Fruit fly (Drosophila melanogaster) whole organism, embryonic: ENCODE data around the gene witty.
A peak's percentile ranks its signal among the peaks of the same experiment; 100 is the strongest.

Experiments
- ATbp ChIP-seq: fragments of 200-800 bp; sonication (Bioruptor generic); optimal IDR thresholded peaks from 2 replicates; lab custom pipeline; 2017; ENCODE audit warnings: missing biosample characterization, mild to moderate bottlenecking, missing genetic modification characterization, missing genetic modification reagents
- Bgb ChIP-seq: fragments of 200-800 bp; sonication (Bioruptor generic); IDR thresholded peaks from 2 replicates; pipeline ENCODE4 v1.3.6; 2022; ENCODE audit warnings: missing biosample characterization, missing genetic modification characterization; ENCODE audit not compliant: partially characterized antibody
- CG11247 ChIP-seq: fragments of 200-800 bp; sonication (Bioruptor generic); IDR thresholded peaks from 2 replicates; pipeline ENCODE4 v1.3.6; 2022; ENCODE audit warnings: missing biosample characterization, missing genetic modification characterization
- CG11504 ChIP-seq: fragments of 200-800 bp; sonication (Bioruptor generic); optimal IDR thresholded peaks from 3 replicates; lab custom pipeline; 2019; ENCODE audit warnings: missing biosample characterization, mild to moderate bottlenecking, missing genetic modification characterization, moderate library complexity
- CG12155 ChIP-seq: fragments of 200-800 bp; sonication (Bioruptor generic); optimal IDR thresholded peaks from 3 replicates; lab custom pipeline; 2016; ENCODE audit warnings: missing biosample characterization, missing genetic modification characterization
- CG13424 ChIP-seq: fragments of 200-800 bp; sonication (Bioruptor generic); optimal IDR thresholded peaks from 2 replicates; lab custom pipeline; 2019; ENCODE audit warnings: missing biosample characterization, mild to moderate bottlenecking, missing genetic modification characterization, moderate library complexity
- CG18262 ChIP-seq: fragments of 200-800 bp; optimal IDR thresholded peaks from 3 replicates; lab custom pipeline; 2019; ENCODE audit warnings: missing biosample characterization, mild to moderate bottlenecking, missing genetic modification characterization, moderate library complexity
- CG18764 ChIP-seq: fragments of 200-800 bp; sonication (Bioruptor generic); optimal IDR thresholded peaks from 3 replicates; lab custom pipeline; 2016; ENCODE audit warnings: missing biosample characterization, missing genetic modification characterization
- CG31224 ChIP-seq: fragments of 200-800 bp; sonication (Bioruptor generic); IDR thresholded peaks from 2 replicates; pipeline ENCODE4 v1.3.6; 2022; ENCODE audit warnings: missing biosample characterization, missing genetic modification characterization
- CG31441 ChIP-seq: fragments of 200-800 bp; sonication (Bioruptor generic); IDR thresholded peaks from 2 replicates; pipeline ENCODE4 v1.3.6; 2022; ENCODE audit warnings: missing biosample characterization, missing genetic modification characterization
- CG3847 ChIP-seq: fragments of 200-800 bp; sonication (Bioruptor generic); IDR thresholded peaks from 2 replicates; pipeline ENCODE4 v1.3.6; 2022; ENCODE audit warnings: missing biosample characterization, missing genetic modification characterization
- CG6254 ChIP-seq: fragments of 200-800 bp; sonication (Bioruptor generic); optimal IDR thresholded peaks from 3 replicates; lab custom pipeline; 2017; ENCODE audit warnings: mild to moderate bottlenecking, missing biosample characterization, missing genetic modification reagents, missing genetic modification characterization
- CG6813 ChIP-seq: fragments of 200-800 bp; sonication (Bioruptor generic); optimal IDR thresholded peaks from 2 replicates; lab custom pipeline; 2017; ENCODE audit warnings: missing biosample characterization, missing genetic modification characterization, mild to moderate bottlenecking, moderate library complexity, missing genetic modification reagents
- CG7271 ChIP-seq: fragments of 200-800 bp; sonication (Bioruptor generic); optimal IDR thresholded peaks from 2 replicates; lab custom pipeline; 2018; ENCODE audit warnings: missing biosample characterization, mild to moderate bottlenecking, missing genetic modification characterization, moderate library complexity
- CG7839 ChIP-seq: fragments of 200-800 bp; sonication (Bioruptor generic); optimal IDR thresholded peaks from 3 replicates; lab custom pipeline; 2018; ENCODE audit warnings: missing biosample characterization, mild to moderate bottlenecking, missing genetic modification characterization, moderate library complexity
- CG7928 ChIP-seq: fragments of 200-800 bp; sonication (Bioruptor generic); optimal IDR thresholded peaks from 2 replicates; lab custom pipeline; 2017; ENCODE audit warnings: missing biosample characterization, mild to moderate bottlenecking, missing genetic modification characterization
- CG8281 ChIP-seq: fragments of 200-800 bp; sonication (Bioruptor generic); optimal IDR thresholded peaks from 2 replicates; lab custom pipeline; 2018; ENCODE audit warnings: missing biosample characterization, mild to moderate bottlenecking, missing genetic modification characterization, moderate library complexity
- CG8359 ChIP-seq: fragments of 200-800 bp; sonication (Bioruptor generic); optimal IDR thresholded peaks from 2 replicates; lab custom pipeline; 2017; ENCODE audit warnings: missing biosample characterization, mild to moderate bottlenecking, missing genetic modification characterization, borderline replicate concordance
- CG8944 ChIP-seq: fragments of 200-800 bp; sonication (Bioruptor generic); optimal IDR thresholded peaks from 3 replicates; lab custom pipeline; 2016; ENCODE audit warnings: missing biosample characterization, missing genetic modification characterization
- Camta ChIP-seq: fragments of 200-800 bp; sonication (Bioruptor generic); optimal IDR thresholded peaks from 2 replicates; lab custom pipeline; 2016; ENCODE audit warnings: missing biosample characterization, missing genetic modification characterization
- Dad ChIP-seq: fragments of 200-800 bp; sonication (Bioruptor generic); optimal IDR thresholded peaks from 3 replicates; lab custom pipeline; 2016; ENCODE audit warnings: missing biosample characterization, missing genetic modification characterization
- Dip2 ChIP-seq: fragments of 200-800 bp; sonication (Bioruptor generic); IDR thresholded peaks from 2 replicates; pipeline ENCODE4 v1.3.6; 2022; ENCODE audit warnings: missing biosample characterization, missing genetic modification characterization
- Dll ChIP-seq: fragments of 200-800 bp; sonication (Bioruptor generic); IDR thresholded peaks from 4 replicates; pipeline ENCODE4 v1.3.6; 2022; ENCODE audit warnings: missing biosample characterization, missing genetic modification characterization; ENCODE audit not compliant: partially characterized antibody
- Jarid2 ChIP-seq: fragments of 200-800 bp; sonication (Bioruptor generic); optimal IDR thresholded peaks from 3 replicates; lab custom pipeline; 2017; ENCODE audit warnings: mild to moderate bottlenecking, missing biosample characterization, missing genetic modification reagents, missing genetic modification characterization
- Mad ChIP-seq: fragments of 200-800 bp; sonication (Bioruptor generic); optimal IDR thresholded peaks from 2 replicates; lab custom pipeline; 2016; ENCODE audit warnings: missing biosample characterization, missing genetic modification characterization
- NC2β ChIP-seq: fragments of 200-800 bp; sonication (Bioruptor generic); optimal IDR thresholded peaks from 2 replicates; lab custom pipeline; 2016; ENCODE audit warnings: missing biosample characterization, missing genetic modification characterization
- Oaz ChIP-seq: fragments of 200-800 bp; sonication (Bioruptor generic); IDR thresholded peaks from 2 replicates; pipeline ENCODE4 v1.3.6; 2022; ENCODE audit warnings: missing biosample characterization, missing genetic modification characterization
- Ptx1 ChIP-seq: fragments of 200-800 bp; sonication (Bioruptor generic); IDR thresholded peaks from 2 replicates; pipeline ENCODE4 v1.3.6; 2022; ENCODE audit warnings: missing biosample characterization, missing genetic modification characterization
- amos ChIP-seq: fragments of 200-800 bp; sonication (Bioruptor generic); IDR thresholded peaks from 2 replicates; pipeline ENCODE4 v1.3.6; 2022; ENCODE audit warnings: missing biosample characterization, missing genetic modification characterization; ENCODE audit not compliant: partially characterized antibody
- cad ChIP-seq: fragments of >200 bp; optimal IDR thresholded peaks from 2 replicates; lab custom pipeline; 2017; ENCODE audit warnings: missing biosample characterization, missing genetic modification characterization
- dan ChIP-seq: fragments of 200-800 bp; sonication (Bioruptor generic); IDR thresholded peaks from 2 replicates; pipeline ENCODE4 v1.3.6; 2022; ENCODE audit warnings: missing biosample characterization, missing genetic modification characterization
- dimm ChIP-seq: fragments of 200-800 bp; sonication (Bioruptor generic); IDR thresholded peaks from 2 replicates; pipeline ENCODE4 v1.3.6; 2022; ENCODE audit warnings: missing biosample characterization, missing genetic modification characterization
- dmrt11E ChIP-seq: fragments of 200-800 bp; sonication (Bioruptor generic); optimal IDR thresholded peaks from 3 replicates; lab custom pipeline; 2018; ENCODE audit warnings: missing biosample characterization, mild to moderate bottlenecking, missing genetic modification characterization, moderate library complexity
- emc ChIP-seq: fragments of 200-800 bp; sonication (Bioruptor generic); optimal IDR thresholded peaks from 2 replicates; lab custom pipeline; 2016; ENCODE audit warnings: missing biosample characterization, missing genetic modification characterization
- eyg ChIP-seq: fragments of 200-800 bp; sonication (Bioruptor generic); optimal IDR thresholded peaks from 3 replicates; lab custom pipeline; 2016; ENCODE audit warnings: missing biosample characterization, missing genetic modification characterization
- ftz-f1 ChIP-seq: fragments of 200-800 bp; sonication (Bioruptor generic); optimal IDR thresholded peaks from 2 replicates; lab custom pipeline; 2016; ENCODE audit warnings: missing biosample characterization, missing genetic modification characterization
- gce ChIP-seq: fragments of 200-800 bp; sonication (Bioruptor generic); IDR thresholded peaks from 3 replicates; pipeline ENCODE4 v1.3.6; 2022; ENCODE audit warnings: missing biosample characterization, missing genetic modification characterization
- hkb ChIP-seq, 2 experiments: fragments of 200-800 bp in 1 of 2; fragments of >200 bp in 1 of 2; sonication (Bioruptor generic) in 1 of 2; IDR thresholded peaks in 1 of 2; optimal IDR thresholded peaks in 1 of 2; 2 replicates each; pipeline versions ENCODE4 v1.3.6 to Lab custom; 2017 to 2022; ENCODE audit warnings: missing biosample characterization in 1 of 2, missing genetic modification characterization in 1 of 2
- jigr1 ChIP-seq: fragments of 200-800 bp; sonication (Bioruptor generic); IDR thresholded peaks from 3 replicates; pipeline ENCODE4 v1.3.6; 2022; ENCODE audit warnings: missing biosample characterization, missing genetic modification characterization
- jumu ChIP-seq: fragments of 200-800 bp; sonication (Bioruptor generic); optimal IDR thresholded peaks from 3 replicates; lab custom pipeline; 2016; ENCODE audit warnings: missing biosample characterization, missing genetic modification characterization
- kay ChIP-seq: fragments of 200-800 bp; sonication (Bioruptor generic); optimal IDR thresholded peaks from 2 replicates; lab custom pipeline; 2016; ENCODE audit warnings: missing biosample characterization, missing genetic modification characterization
- mirr ChIP-seq: fragments of 200-800 bp; sonication (Bioruptor generic); optimal IDR thresholded peaks from 3 replicates; lab custom pipeline; 2018; ENCODE audit warnings: missing biosample characterization, mild to moderate bottlenecking, missing genetic modification characterization
- oc ChIP-seq: fragments of 200-800 bp; sonication (Bioruptor generic); optimal IDR thresholded peaks from 2 replicates; lab custom pipeline; 2018; ENCODE audit warnings: missing biosample characterization, mild to moderate bottlenecking, missing genetic modification characterization, moderate library complexity
- slou ChIP-seq: fragments of 200-800 bp; sonication (Bioruptor generic); optimal IDR thresholded peaks from 3 replicates; lab custom pipeline; 2016; ENCODE audit warnings: missing biosample characterization, missing genetic modification characterization
- slp2 ChIP-seq: fragments of 200-800 bp; sonication (Bioruptor generic); optimal IDR thresholded peaks from 2 replicates; lab custom pipeline; 2016; ENCODE audit warnings: missing biosample characterization, missing genetic modification characterization
- stc ChIP-seq: fragments of 200-800 bp; sonication (Bioruptor generic); IDR thresholded peaks from 2 replicates; pipeline ENCODE4 v1.3.6; 2022; ENCODE audit warnings: missing biosample characterization, missing genetic modification characterization
- toy ChIP-seq: fragments of 200-800 bp; sonication (Bioruptor generic); IDR thresholded peaks from 2 replicates; pipeline ENCODE4 v1.3.6; 2022; ENCODE audit warnings: missing biosample characterization, missing genetic modification characterization

Gene witty

DNA sequence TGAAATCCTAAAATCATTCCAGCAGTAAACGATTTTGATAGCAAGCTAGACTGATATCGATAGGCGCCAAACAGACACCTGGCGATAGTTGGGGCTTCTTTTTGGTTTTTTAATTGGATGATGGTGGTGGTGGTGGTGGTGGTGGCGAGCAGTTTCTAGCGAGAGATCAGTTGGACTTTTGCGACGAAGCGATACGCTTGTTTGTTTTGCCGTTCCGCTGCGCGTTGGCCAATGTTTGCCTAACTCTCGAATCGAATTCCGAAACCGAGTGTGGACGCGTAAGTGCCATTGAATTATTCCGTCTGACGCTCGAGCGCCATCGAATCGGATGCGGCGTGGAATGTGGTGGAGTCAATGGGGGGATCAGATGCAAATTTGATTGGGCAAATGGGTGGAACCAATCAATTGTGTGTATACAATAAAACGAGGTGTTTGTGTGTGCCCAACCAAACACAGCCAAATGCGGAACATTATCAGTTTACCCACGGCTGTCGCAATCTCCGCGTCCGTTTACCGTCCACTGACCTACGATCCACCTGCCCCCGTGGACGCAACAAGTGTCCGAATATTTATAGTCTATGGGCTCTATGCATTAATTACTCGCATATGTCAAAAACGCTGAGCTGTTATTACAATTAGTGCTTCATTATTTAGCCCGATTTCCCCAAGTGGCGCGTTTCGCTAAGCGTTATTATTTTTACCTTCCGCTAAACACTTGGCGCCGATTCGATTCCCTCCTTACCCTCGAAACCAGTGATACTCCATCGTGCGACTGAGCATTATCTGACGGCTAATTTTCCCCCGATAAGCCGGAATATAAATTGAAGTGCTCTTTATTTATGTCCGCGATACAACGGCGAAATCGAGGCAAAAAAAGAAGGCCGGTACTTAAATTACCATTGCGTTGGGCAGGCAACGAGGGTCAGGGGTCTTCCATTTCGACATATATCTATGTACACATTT is 32.6 kb downstream of the witty start, which contains the start of gene CG17292 (continued):
- peak; percentile 67 for TF ChIP-seq ftz-f1
- peak; percentile 15 for TF ChIP-seq eyg (GFP tag; lab: Kevin White, UChicago)
- peak; percentile 94 for TF ChIP-seq Bgb
- peak; percentile 28 for TF ChIP-seq CG7928

DNA sequence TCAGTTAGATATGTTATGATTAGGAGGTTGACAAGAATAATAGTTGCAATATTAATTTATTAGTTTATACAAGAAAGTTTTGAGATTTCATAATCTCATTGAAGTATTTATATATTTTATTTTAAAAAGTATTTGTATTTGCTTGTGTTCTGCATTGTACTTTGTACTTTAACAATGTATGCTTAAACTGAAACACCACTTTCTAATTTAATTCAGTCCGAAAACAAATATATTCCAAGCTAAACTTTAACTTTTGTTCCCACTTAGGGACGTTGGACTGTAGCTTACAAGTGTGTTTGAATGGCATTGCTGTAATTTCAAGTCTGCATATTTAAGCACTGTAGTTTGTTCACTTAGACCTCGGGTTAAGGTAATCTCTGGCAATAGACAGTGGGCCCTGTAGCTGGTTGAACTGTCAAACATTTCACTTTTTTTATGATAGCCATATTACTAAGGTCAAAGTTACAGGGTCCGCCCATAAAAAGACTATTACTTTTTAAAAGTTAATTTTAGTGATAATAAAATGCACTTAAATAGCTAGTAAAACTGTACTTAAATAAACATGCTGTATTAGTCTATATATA is 33.4 kb downstream of the witty start:
- peak; percentile 50; the same call in 1 of the 2 replicates for TF ChIP-seq CG31441
- no peak for TF ChIP-seq CG8359
- TF ChIP-seq gce (GFP tag; lab: Robert Waterston, UW) = no peak
- no peak for TF ChIP-seq stc (GFP tag; lab: Robert Waterston, UW)
- no peak for TF ChIP-seq jumu (GFP tag; lab: Kevin White, UChicago)
- TF ChIP-seq Mad = no peak
- TF ChIP-seq CG18262 (tag; lab: Kevin White, UChicago) = peak; percentile 18
- no peak for TF ChIP-seq jigr1 (GFP tag; lab: Robert Waterston, UW)
- no peak for TF ChIP-seq mirr (GFP tag; lab: Kevin White, UChicago)
- TF ChIP-seq cad = no peak
- no peak for TF ChIP-seq CG7271 (tag; lab: Kevin White, UChicago)
- TF ChIP-seq CG7839 (tag; lab: Kevin White, UChicago) = peak; percentile 46
- TF ChIP-seq ATbp (GFP tag; lab: Kevin White, UChicago) = no peak
- no peak for TF ChIP-seq amos (GFP tag; lab: Robert Waterston, UW)
- no peak for TF ChIP-seq Dip2
- TF ChIP-seq dmrt11E (tag; lab: Kevin White, UChicago) = no peak
- no peak for TF ChIP-seq Dll
- TF ChIP-seq dimm (GFP tag; lab: Robert Waterston, UW) = no peak
- no peak for TF ChIP-seq slou (GFP tag; lab: Kevin White, UChicago)
- TF ChIP-seq hkb (optimal IDR thresholded peaks at IDR 0.05; lab: Kevin White, UChicago) = no peak
- TF ChIP-seq hkb (GFP tag; IDR thresholded peaks at IDR 0.05; lab: Robert Waterston, UW) = no peak
- TF ChIP-seq slp2 (GFP tag; lab: Kevin White, UChicago) = no peak
- peak; percentile 22 for TF ChIP-seq CG13424 (tag; lab: Kevin White, UChicago)
- TF ChIP-seq kay (GFP tag; lab: Kevin White, UChicago) = no peak
- no peak for TF ChIP-seq Dad (GFP tag; lab: Kevin White, UChicago)
- peak; percentile 14 for TF ChIP-seq CG6813 (GFP tag; lab: Kevin White, UChicago)
- TF ChIP-seq Ptx1 (GFP tag; lab: Robert Waterston, UW) = no peak
- TF ChIP-seq toy (GFP tag; lab: Robert Waterston, UW) = no peak
- peak; percentile 48 for TF ChIP-seq CG11504
- TF ChIP-seq CG12155 = no peak
- no peak for TF ChIP-seq CG3847
- no peak for TF ChIP-seq oc
- TF ChIP-seq CG6254 (GFP tag; lab: Kevin White, UChicago) = no peak
- no peak for TF ChIP-seq NC2β (GFP tag; lab: Kevin White, UChicago)
- TF ChIP-seq Camta = no peak
- no peak for TF ChIP-seq Jarid2 (GFP tag; lab: Kevin White, UChicago)
- no peak for TF ChIP-seq CG7928
- TF ChIP-seq Oaz (GFP tag; lab: Robert Waterston, UW) = no peak
- TF ChIP-seq emc (GFP tag; lab: Kevin White, UChicago) = no peak
- TF ChIP-seq CG18764 (GFP tag; lab: Kevin White, UChicago) = no peak
- TF ChIP-seq dan (GFP tag; lab: Robert Waterston, UW) = no peak
- TF ChIP-seq CG11247 (GFP tag; lab: Robert Waterston, UW) = no peak
- no peak for TF ChIP-seq CG31224 (GFP tag; lab: Robert Waterston, UW)
- TF ChIP-seq CG8281 = no peak
- TF ChIP-seq CG8944 = no peak
